Fruit fly (Drosophila melanogaster): ENCODE measurements around the gene CG43373.

- TF ChIP-seq CG5204 (GFP tag; optimal IDR thresholded peaks at IDR 0.05) (no peak), Mnt (GFP tag; optimal IDR thresholded peaks at IDR 0.05) (no peak), pad (GFP tag; optimal IDR thresholded peaks at IDR 0.05) (no peak), toe (GFP tag; optimal IDR thresholded peaks at IDR 0.05) (no peak), ovo (GFP tag; optimal IDR thresholded peaks at IDR 0.05) (no peak), kay (GFP tag; ENCODE audit: borderline replicate concordance) (no peak), CG33017 (tag; optimal IDR thresholded peaks at IDR 0.05) (no peak)
These were observed 20.2 kb upstream of the CG43373 start for dm6 chr3L:16563361-16563760.

Measured in whole organism, adult.